Worm (Caenorhabditis elegans) whole organism, young adult: ENCODE data around the gene W02A2.12.

Experiments used
- B0019.2 ChIP-seq: fragments of 200-800 bp; sonication (Bioruptor generic); conservative IDR thresholded peaks from 2 replicates; pipeline ENCODE4 v1.3.6; 2022; ENCODE audit warnings: missing genetic modification reagents, missing genetic modification characterization, missing compliant biosample characterization
- B0035.1 ChIP-seq: sonication (generic microtip); optimal IDR thresholded peaks from 2 replicates; lab custom pipeline; 2016; ENCODE audit warnings: missing genetic modification characterization, mild to moderate bottlenecking, missing compliant biosample characterization, missing genotype, missing genetic modification reagents
- B0336.3 ChIP-seq: fragments of 200-800 bp; sonication (Bioruptor generic); IDR thresholded peaks from 2 replicates; pipeline ENCODE4 v1.3.6; 2022; ENCODE audit warnings: missing genetic modification characterization, missing compliant biosample characterization
- C17E4.6 ChIP-seq: fragments of 200-800 bp; sonication (Bioruptor generic); IDR thresholded peaks from 2 replicates; pipeline ENCODE4 v1.3.6; 2022; ENCODE audit warnings: missing genetic modification reagents, missing genetic modification characterization, missing compliant biosample characterization
- D2030.7 ChIP-seq: fragments of 200-800 bp; sonication (Bioruptor generic); IDR thresholded peaks from 2 replicates; pipeline ENCODE4 v1.3.6; 2022; ENCODE audit warnings: missing genetic modification reagents, missing genetic modification characterization, missing compliant biosample characterization
- F22D6.2 ChIP-seq: sonication (generic microtip); optimal IDR thresholded peaks from 2 replicates; lab custom pipeline; 2016; ENCODE audit warnings: mild to moderate bottlenecking, missing genetic modification characterization, missing compliant biosample characterization
- F49E8.2 ChIP-seq: sonication (generic microtip); optimal IDR thresholded peaks from 3 replicates; lab custom pipeline; 2017; ENCODE audit warnings: missing genetic modification characterization, mild to moderate bottlenecking, missing compliant biosample characterization, antibody characterized with exemption, moderate library complexity; ENCODE audit not compliant: insufficient read depth
- F57C9.4 ChIP-seq: sonication (generic microtip); optimal IDR thresholded peaks from 2 replicates; lab custom pipeline; 2017; ENCODE audit warnings: mild to moderate bottlenecking, missing genetic modification characterization, missing compliant biosample characterization
- Y53G8AR.9 ChIP-seq: fragments of 200-800 bp; sonication (Bioruptor generic); conservative IDR thresholded peaks from 2 replicates; pipeline ENCODE4 v1.3.6; 2022; ENCODE audit warnings: missing genetic modification reagents, missing genetic modification characterization, missing compliant biosample characterization
- Y56A3A.18 ChIP-seq: fragments of 200-800 bp; sonication (Bioruptor generic); IDR thresholded peaks from 2 replicates; pipeline ENCODE4 v1.3.6; 2022; ENCODE audit warnings: missing genetic modification reagents, missing genetic modification characterization, missing compliant biosample characterization
- ZK185.1 ChIP-seq: sonication (generic microtip); optimal IDR thresholded peaks from 2 replicates; lab custom pipeline; 2016; ENCODE audit warnings: mild to moderate bottlenecking, missing genetic modification characterization, missing compliant biosample characterization; ENCODE audit not compliant: poor library complexity, severe bottlenecking
- ama-1 ChIP-seq, 3 experiments: fragments of 150-350 bp in 1 of 3; sonication (generic microtip) in 2 of 3; optimal IDR thresholded peaks; 2 replicates each; lab custom pipeline; 2014 to 2018; ENCODE audit warnings: missing biosample characterization in 2 of 3, missing genetic modification characterization in 2 of 3, missing genetic modification reagents in 2 of 3
- bed-1 ChIP-seq: fragments of 200-800 bp; sonication (Bioruptor generic); IDR thresholded peaks from 2 replicates; pipeline ENCODE4 v1.3.6; 2022; ENCODE audit warnings: missing genetic modification reagents, missing genetic modification characterization, missing compliant biosample characterization
- bed-2 ChIP-seq: fragments of 200-800 bp; sonication (Bioruptor generic); IDR thresholded peaks from 2 replicates; pipeline ENCODE4 v1.3.6; 2022; ENCODE audit warnings: missing genetic modification reagents, missing genetic modification characterization, missing compliant biosample characterization
- cebp-2 ChIP-seq: fragments of 200-800 bp; sonication (Bioruptor generic); IDR thresholded peaks from 2 replicates; pipeline ENCODE4 v1.3.6; 2022; ENCODE audit warnings: missing genetic modification characterization, missing compliant biosample characterization
- ceh-58 ChIP-seq: fragments of 200-800 bp; sonication (Bioruptor generic); IDR thresholded peaks from 2 replicates; pipeline ENCODE4 v1.3.6; 2022; ENCODE audit warnings: missing genetic modification characterization, missing compliant biosample characterization
- ceh-91 ChIP-seq: fragments of 200-800 bp; sonication (Bioruptor generic); IDR thresholded peaks from 2 replicates; pipeline ENCODE4 v1.3.6; 2022; ENCODE audit warnings: missing genetic modification reagents, missing genetic modification characterization, missing compliant biosample characterization
- dox-1 ChIP-seq: fragments of 200-800 bp; sonication (Bioruptor generic); IDR thresholded peaks from 2 replicates; pipeline ENCODE4 v1.3.6; 2022; ENCODE audit warnings: missing genetic modification reagents, missing genetic modification characterization, missing compliant biosample characterization
- efl-1 ChIP-seq: fragments of 150-350 bp; optimal IDR thresholded peaks from 2 replicates; lab custom pipeline; 2014; ENCODE audit warnings: missing biosample characterization, missing genetic modification reagents, missing genetic modification characterization
- egl-18 ChIP-seq: fragments of 200-800 bp; sonication (Bioruptor generic); IDR thresholded peaks from 2 replicates; pipeline ENCODE4 v1.3.6; 2022; ENCODE audit warnings: missing genetic modification reagents, missing genetic modification characterization, missing compliant biosample characterization
- fkh-3 ChIP-seq: sonication (generic microtip); optimal IDR thresholded peaks from 2 replicates; lab custom pipeline; 2016; ENCODE audit warnings: mild to moderate bottlenecking, missing genetic modification characterization, missing compliant biosample characterization
- gei-17 ChIP-seq: fragments of 200-800 bp; sonication (Bioruptor generic); optimal IDR thresholded peaks from 2 replicates; lab custom pipeline; 2018; ENCODE audit warnings: mild to moderate bottlenecking, missing genetic modification characterization, missing compliant biosample characterization
- hmg-1.2 ChIP-seq: fragments of 200-800 bp; sonication (Bioruptor generic); IDR thresholded peaks from 2 replicates; pipeline ENCODE4 v1.3.6; 2022; ENCODE audit warnings: missing genetic modification reagents, missing genetic modification characterization, missing compliant biosample characterization
- hmg-20 ChIP-seq: fragments of 200-800 bp; sonication (Bioruptor generic); IDR thresholded peaks from 2 replicates; pipeline ENCODE4 v1.3.6; 2022; ENCODE audit warnings: missing genetic modification reagents, missing genetic modification characterization, missing compliant biosample characterization
- hrde-1 ChIP-seq: sonication (generic microtip); optimal IDR thresholded peaks from 2 replicates; lab custom pipeline; 2016; ENCODE audit warnings: missing genetic modification characterization, mild to moderate bottlenecking, missing compliant biosample characterization, moderate library complexity, missing genotype, missing genetic modification reagents, borderline replicate concordance
- hsf-1 ChIP-seq: fragments of 200-800 bp; sonication (Bioruptor generic); IDR thresholded peaks from 2 replicates; pipeline ENCODE4 v1.3.6; 2022; ENCODE audit warnings: missing genetic modification reagents, missing genetic modification characterization, missing compliant biosample characterization
- lag-1 ChIP-seq: fragments of 200-800 bp; sonication (Bioruptor generic); IDR thresholded peaks from 2 replicates; pipeline ENCODE4 v1.3.6; 2022; ENCODE audit warnings: missing genetic modification reagents, missing genetic modification characterization, missing compliant biosample characterization
- lin-40 ChIP-seq: sonication (generic microtip); optimal IDR thresholded peaks from 2 replicates; lab custom pipeline; 2016; ENCODE audit warnings: missing genetic modification characterization, mild to moderate bottlenecking, missing compliant biosample characterization, missing genotype, missing genetic modification reagents
- lin-54 ChIP-seq: fragments of 200-800 bp; sonication (Bioruptor generic); optimal IDR thresholded peaks from 2 replicates; lab custom pipeline; 2018; ENCODE audit warnings: mild to moderate bottlenecking, missing genetic modification characterization, missing compliant biosample characterization
- mel-28 ChIP-seq: sonication (generic microtip); optimal IDR thresholded peaks from 2 replicates; lab custom pipeline; 2016; ENCODE audit warnings: borderline replicate concordance, mild to moderate bottlenecking, missing genetic modification characterization, missing compliant biosample characterization
- mxl-1 ChIP-seq: sonication (generic microtip); optimal IDR thresholded peaks from 2 replicates; lab custom pipeline; 2016; ENCODE audit warnings: missing genetic modification characterization, missing compliant biosample characterization
- nfyb-1 ChIP-seq: fragments of 200-800 bp; sonication (Bioruptor generic); IDR thresholded peaks from 2 replicates; pipeline ENCODE4 v1.3.6; 2022; ENCODE audit warnings: missing genetic modification reagents, missing genetic modification characterization, missing compliant biosample characterization
- nhr-90 ChIP-seq: sonication (generic microtip); optimal IDR thresholded peaks from 2 replicates; lab custom pipeline; 2016; ENCODE audit warnings: missing genotype, mild to moderate bottlenecking, missing genetic modification characterization, missing compliant biosample characterization
- pbrm-1 ChIP-seq: fragments of 200-800 bp; sonication (Bioruptor generic); IDR thresholded peaks from 2 replicates; pipeline ENCODE4 v1.3.6; 2022; ENCODE audit warnings: missing genetic modification reagents, missing genetic modification characterization, missing compliant biosample characterization
- rec-8 ChIP-seq, 2 experiments: sonication (generic microtip); optimal IDR thresholded peaks; 2 replicates each; lab custom pipeline; 2016; ENCODE audit warnings: mild to moderate bottlenecking in 2 of 2, missing genetic modification characterization in 2 of 2, missing genetic modification reagents in 2 of 2, missing genotype in 2 of 2, missing biosample characterization in 1 of 2, missing compliant biosample characterization in 1 of 2, moderate library complexity in 1 of 2
- repo-1 ChIP-seq: sonication (generic microtip); optimal IDR thresholded peaks from 2 replicates; lab custom pipeline; 2017; ENCODE audit warnings: mild to moderate bottlenecking, missing genetic modification characterization, missing compliant biosample characterization
- rpc-1 ChIP-seq, 2 experiments: fragments of 150-350 bp in 1 of 2; sonication (generic microtip) in 1 of 2; optimal IDR thresholded peaks; 2 replicates each; lab custom pipeline; 2014 to 2018; ENCODE audit warnings: missing biosample characterization in 1 of 2, missing genetic modification characterization in 1 of 2, missing genetic modification reagents in 1 of 2, missing genotype in 1 of 2
- sea-2 ChIP-seq: fragments of 200-800 bp; sonication (Bioruptor generic); IDR thresholded peaks from 2 replicates; pipeline ENCODE4 v1.3.6; 2022; ENCODE audit warnings: missing genetic modification characterization, missing compliant biosample characterization
- somi-1 ChIP-seq: fragments of 200-800 bp; sonication (Bioruptor generic); optimal IDR thresholded peaks from 2 replicates; lab custom pipeline; 2018; ENCODE audit warnings: mild to moderate bottlenecking, missing genetic modification characterization, missing compliant biosample characterization
- unc-130 ChIP-seq: sonication (generic microtip); optimal IDR thresholded peaks from 2 replicates; lab custom pipeline; 2016; ENCODE audit warnings: missing genetic modification reagents, missing genetic modification characterization, missing compliant biosample characterization
- unc-62 ChIP-seq: fragments of 150-350 bp; optimal IDR thresholded peaks from 2 replicates; lab custom pipeline; 2014; ENCODE audit warnings: missing biosample characterization, missing genetic modification reagents, missing genetic modification characterization
- zim-3 ChIP-seq: sonication (generic microtip); optimal IDR thresholded peaks from 2 replicates; lab custom pipeline; 2017; ENCODE audit warnings: mild to moderate bottlenecking, missing genetic modification characterization, moderate library complexity, missing compliant biosample characterization
- ztf-26 ChIP-seq: sonication (generic microtip); optimal IDR thresholded peaks from 2 replicates; lab custom pipeline; 2017; ENCODE audit warnings: missing genetic modification characterization, missing compliant biosample characterization

Gene W02A2.12

ce11 chrIV:13392230-13392629 is 43.6 kb upstream of the W02A2.12 start:
- peak; percentile 35 for TF ChIP-seq ztf-26 (tag; lab: Kevin White, UChicago)
- TF ChIP-seq Y53G8AR.9 (GFP tag; lab: Robert Waterston, UW) = no peak
- no peak for TF ChIP-seq sea-2 (GFP tag; lab: Robert Waterston, UW)
- TF ChIP-seq hrde-1 = no peak
- TF ChIP-seq zim-3 = peak; percentile 67
- TF ChIP-seq F49E8.2 = no peak
- 0 out of 2 replicates have a peak, but pooled peaks have one; percentile 40 for TF ChIP-seq hsf-1 (GFP tag; lab: Robert Waterston, UW)
- 0 out of 2 replicates have a peak, but pooled peaks have one; percentile 28 for TF ChIP-seq dox-1 (GFP tag; lab: Robert Waterston, UW)
- TF ChIP-seq, all 124 proteins: peak for 4

ce11 chrIV:13390770-13391169 is 42.1 kb upstream of the W02A2.12 start:
- TF ChIP-seq repo-1 (peak; percentile 52), lin-54 (no peak)

ce11 chrIV:13389237-13389636 is 40.6 kb upstream of the W02A2.12 start:
- no peak for TF ChIP-seq lag-1
- TF ChIP-seq zim-3 = no peak
- TF ChIP-seq Y56A3A.18 = no peak
- no peak for TF ChIP-seq somi-1 (GFP tag; lab: Kevin White, UChicago)
- no peak for TF ChIP-seq D2030.7 (GFP tag; lab: Robert Waterston, UW)
- 0 out of 2 replicates have a peak, but pooled peaks have one; percentile 6 for TF ChIP-seq pbrm-1 (GFP tag; lab: Robert Waterston, UW)
- no peak for TF ChIP-seq F57C9.4 (tag; lab: Kevin White, UChicago)
- TF ChIP-seq ZK185.1 = peak; percentile 74
- no peak for TF ChIP-seq rec-8 (tag; optimal IDR thresholded peaks at IDR 0.05; lab: Kevin White, UChicago)
- TF ChIP-seq cebp-2 = no peak

- no peak for TF ChIP-seq unc-130 (GFP tag; lab: Kevin White, UChicago)
- peak; percentile 70 for TF ChIP-seq B0336.3 (GFP tag; lab: Robert Waterston, UW)
- peak; percentile 62 for TF ChIP-seq ama-1 (optimal IDR thresholded peaks at IDR 0.05; lab: Kevin White, UChicago)
- no peak for TF ChIP-seq ama-1 (GFP tag; optimal IDR thresholded peaks at IDR 0.05; lab: Kevin White, UChicago)
- peak; percentile 36 for TF ChIP-seq ZK185.1
- TF ChIP-seq egl-18 (GFP tag; lab: Robert Waterston, UW) = no peak
- no peak for TF ChIP-seq lin-54
- no peak for TF ChIP-seq bed-2 (GFP tag; lab: Robert Waterston, UW)
- no peak for TF ChIP-seq nhr-90 (tag; lab: Kevin White, UChicago)
- TF ChIP-seq B0035.1 (tag; lab: Kevin White, UChicago) = peak; percentile 74
- TF ChIP-seq fkh-3 = no peak
- TF ChIP-seq ceh-91 (GFP tag; lab: Robert Waterston, UW) = no peak
- no peak for TF ChIP-seq C17E4.6 (GFP tag; lab: Robert Waterston, UW)
- peak; percentile 47 for TF ChIP-seq lin-40 (tag; lab: Kevin White, UChicago)
- TF ChIP-seq D2030.7 (GFP tag; lab: Robert Waterston, UW) = no peak
- TF ChIP-seq hmg-1.2 = peak; percentile 21
- no peak for TF ChIP-seq rec-8 (tag; optimal IDR thresholded peaks at IDR 0.05; lab: Kevin White, UChicago)
- TF ChIP-seq gei-17 (GFP tag; lab: Kevin White, UChicago) = peak; percentile 20
- 0 out of 2 replicates have a peak, but pooled peaks have one; percentile 3 for TF ChIP-seq hmg-20 (GFP tag; lab: Robert Waterston, UW)
- peak; percentile 71 for TF ChIP-seq pbrm-1 (GFP tag; lab: Robert Waterston, UW)
- no peak for TF ChIP-seq B0019.2 (GFP tag; lab: Robert Waterston, UW)
- TF ChIP-seq bed-1 (GFP tag; lab: Robert Waterston, UW) = no peak
- no peak for TF ChIP-seq unc-62 (GFP tag; lab: Kevin White, UChicago)
- TF ChIP-seq mel-28 = no peak
- TF ChIP-seq ceh-58 (GFP tag; lab: Robert Waterston, UW) = no peak
- TF ChIP-seq F22D6.2 (tag; lab: Kevin White, UChicago) = peak; percentile 29
- TF ChIP-seq mxl-1 (tag; lab: Kevin White, UChicago) = no peak
- no peak for TF ChIP-seq rpc-1 (optimal IDR thresholded peaks at IDR 0.05; lab: Kevin White, UChicago)
- no peak for TF ChIP-seq rpc-1 (tag; optimal IDR thresholded peaks at IDR 0.05; lab: Kevin White, UChicago)
- no peak for TF ChIP-seq efl-1 (GFP tag; lab: Kevin White, UChicago)
- peak; percentile 67; the same call in 1 of the 2 replicates for TF ChIP-seq Y56A3A.18
- TF ChIP-seq nfyb-1 (GFP tag; lab: Robert Waterston, UW) = 0 out of 2 replicates have a peak, but pooled peaks have one; percentile 34
Measured at ce11 chrIV:13388779-13389178, 40.1 kb upstream of the W02A2.12 start.
